Worm (Caenorhabditis elegans): ENCODE results near the gene M117.6.

Gene M117.6

ce11 chrIV:11821591-11822361, 6.1 kb downstream of the M117.6 start, which contains the start of the genes par-5 and M117.3 (continued):
- TF ChIP-seq ceh-88 (GFP tag; IDR thresholded peaks at IDR 0.05) (peak; percentile 48; the same call in 1 of the 2 replicates), tbx-2 (tag; optimal IDR thresholded peaks at IDR 0.05) (peak; percentile 71), skn-1 (tag; optimal IDR thresholded peaks at IDR 0.05) (peak; percentile 14), hlh-4 (tag; optimal IDR thresholded peaks at IDR 0.05) (no peak), lin-14 (GFP tag; optimal IDR thresholded peaks at IDR 0.05) (peak; percentile 93), nhr-85 (tag) (peak; percentile 68), lin-13 (GFP tag; optimal IDR thresholded peaks at IDR 0.05) (peak; percentile 9), snu-23 (GFP tag; optimal IDR thresholded peaks at IDR 0.05) (peak; percentile 84), fkh-10 (GFP tag; optimal IDR thresholded peaks at IDR 0.05) (peak; percentile 70), efl-3 (GFP tag; optimal IDR thresholded peaks at IDR 0.05) (no peak), Y116A8C.19 (tag; optimal IDR thresholded peaks at IDR 0.05; ENCODE audit: borderline replicate concordance) (no peak), nhr-77 (tag; optimal IDR thresholded peaks at IDR 0.05) (no peak), hpl-2 (GFP tag; optimal IDR thresholded peaks at IDR 0.05) (no peak), nhr-237 (tag; optimal IDR thresholded peaks at IDR 0.05) (no peak), nhr-76 (tag; optimal IDR thresholded peaks at IDR 0.05) (no peak), snpc-4 (tag; optimal IDR thresholded peaks at IDR 0.05) (no peak), ces-1 (GFP tag; optimal IDR thresholded peaks at IDR 0.05) (no peak), fos-1 (tag; optimal IDR thresholded peaks at IDR 0.05) (peak; percentile 59), rnt-1 (tag; optimal IDR thresholded peaks at IDR 0.05) (peak; percentile 36), nhr-20 (tag; optimal IDR thresholded peaks at IDR 0.05) (peak; percentile 67), ama-1 (optimal IDR thresholded peaks at IDR 0.05) (no peak), pax-3 (tag; optimal IDR thresholded peaks at IDR 0.05) (no peak), nhr-12 (tag; optimal IDR thresholded peaks at IDR 0.05) (no peak), lin-35 (GFP tag; optimal IDR thresholded peaks at IDR 0.05) (peak; percentile 63 to 71), nhr-11 (tag; optimal IDR thresholded peaks at IDR 0.05) (no peak), ztf-4 (tag; optimal IDR thresholded peaks at IDR 0.05) (peak; percentile 62), fkh-4 (tag; optimal IDR thresholded peaks at IDR 0.05; ENCODE audit: borderline replicate concordance) (no peak), ceh-82 (tag; optimal IDR thresholded peaks at IDR 0.05) (peak; percentile 49 to 72 (median 69)), F16B12.6 (tag; optimal IDR thresholded peaks at IDR 0.05) (no peak), sptf-1 (tag; optimal IDR thresholded peaks at IDR 0.05) (no peak), vab-15 (tag; optimal IDR thresholded peaks at IDR 0.05) (no peak), sup-37 (GFP tag; optimal IDR thresholded peaks at IDR 0.05) (no peak), pqm-1 (tag; optimal IDR thresholded peaks at IDR 0.05) (no peak), egl-27 (tag; optimal IDR thresholded peaks at IDR 0.05) (no peak)

- TF ChIP-seq aha-1 (tag; optimal IDR thresholded peaks at IDR 0.05) (no peak), fkh-4 (tag; optimal IDR thresholded peaks at IDR 0.05; ENCODE audit: borderline replicate concordance) (no peak), elt-2 (tag; optimal IDR thresholded peaks at IDR 0.05) (no peak), nhr-85 (tag) (peak; percentile 50), C04F5.9 (tag; optimal IDR thresholded peaks at IDR 0.05) (no peak), mef-2 (tag; optimal IDR thresholded peaks at IDR 0.05) (no peak), tbx-2 (tag; optimal IDR thresholded peaks at IDR 0.05) (no peak), snpc-4 (tag; optimal IDR thresholded peaks at IDR 0.05) (no peak), nhr-237 (tag; optimal IDR thresholded peaks at IDR 0.05) (no peak), sup-37 (GFP tag; optimal IDR thresholded peaks at IDR 0.05) (no peak), nhr-90 (tag; optimal IDR thresholded peaks at IDR 0.05; ENCODE audit: poor library complexity) (peak; percentile 27), sox-4 (tag; optimal IDR thresholded peaks at IDR 0.05) (peak; percentile 13), unc-98 (GFP tag; IDR thresholded peaks at IDR 0.05) (no peak), ceh-88 (GFP tag; IDR thresholded peaks at IDR 0.05) (no peak), pax-3 (tag; optimal IDR thresholded peaks at IDR 0.05) (peak; percentile 22), snu-23 (GFP tag; optimal IDR thresholded peaks at IDR 0.05) (no peak), ceh-82 (tag; optimal IDR thresholded peaks at IDR 0.05) (no peak), nhr-20 (tag; optimal IDR thresholded peaks at IDR 0.05) (no peak), ceh-90 (tag; optimal IDR thresholded peaks at IDR 0.05) (no peak), tlp-1 (tag; optimal IDR thresholded peaks at IDR 0.05) (no peak), isw-1 (GFP tag; IDR thresholded peaks at IDR 0.05) (no peak), C34B4.2 (tag; optimal IDR thresholded peaks at IDR 0.05) (no peak), Y116A8C.19 (tag; optimal IDR thresholded peaks at IDR 0.05; ENCODE audit: borderline replicate concordance) (no peak), ceh-63 (GFP tag; optimal IDR thresholded peaks at IDR 0.05) (no peak), nhr-71 (tag; optimal IDR thresholded peaks at IDR 0.05) (peak; percentile 22), efl-1 (optimal IDR thresholded peaks at IDR 0.05) (no peak), efl-1 (GFP tag; optimal IDR thresholded peaks at IDR 0.05 in 1 of 2) (peak in 1 of 2 experiments; percentile 67), ama-1 (optimal IDR thresholded peaks at IDR 0.05) (peak; percentile 81)
Observed at ce11 chrIV:11820067-11820913, 7.6 kb downstream of the M117.6 start.
